Fruit fly (Drosophila melanogaster) whole organism, embryonic: ENCODE measurements around the gene CG8119.

ENCODE experiments used
- C15 ChIP-seq: fragments of 200-800 bp; sonication (Bioruptor generic); IDR thresholded peaks from 3 replicates; pipeline ENCODE4 v1.3.6; 2022; ENCODE audit warnings: missing biosample characterization, missing genetic modification characterization
- CG10267 ChIP-seq: fragments of 200-800 bp; sonication (Bioruptor generic); optimal IDR thresholded peaks from 2 replicates; lab custom pipeline; 2018; ENCODE audit warnings: missing biosample characterization, mild to moderate bottlenecking, missing genetic modification characterization, moderate library complexity
- CG10431 ChIP-seq: fragments of 200-800 bp; sonication (Bioruptor generic); optimal IDR thresholded peaks from 3 replicates; lab custom pipeline; 2018; ENCODE audit warnings: missing biosample characterization, mild to moderate bottlenecking, missing genetic modification characterization
- CG10462 ChIP-seq: fragments of 200-800 bp; sonication (Bioruptor generic); optimal IDR thresholded peaks from 2 replicates; lab custom pipeline; 2016; ENCODE audit warnings: missing biosample characterization, missing genetic modification characterization
- CG10959 ChIP-seq: fragments of 200-800 bp; sonication (Bioruptor generic); IDR thresholded peaks from 2 replicates; pipeline ENCODE4 v1.3.6; 2022; ENCODE audit warnings: missing biosample characterization, missing genetic modification characterization
- CG14710 ChIP-seq: fragments of 200-800 bp; sonication (Bioruptor generic); optimal IDR thresholded peaks from 3 replicates; lab custom pipeline; 2019; ENCODE audit warnings: missing biosample characterization, mild to moderate bottlenecking, missing genetic modification characterization, moderate library complexity
- CG14965 ChIP-seq: fragments of 200-800 bp; sonication (Bioruptor generic); optimal IDR thresholded peaks from 2 replicates; lab custom pipeline; 2016; ENCODE audit warnings: missing biosample characterization, missing genetic modification characterization, borderline replicate concordance
- CG2202 ChIP-seq: fragments of 200-800 bp; sonication (Bioruptor generic); optimal IDR thresholded peaks from 2 replicates; lab custom pipeline; 2018; ENCODE audit warnings: missing biosample characterization, mild to moderate bottlenecking, missing genetic modification characterization
- CG2889 ChIP-seq: fragments of 200-800 bp; sonication (Bioruptor generic); IDR thresholded peaks from 3 replicates; pipeline ENCODE4 v1.3.6; 2022; ENCODE audit warnings: missing biosample characterization, missing genetic modification characterization
- CG31224 ChIP-seq: fragments of 200-800 bp; sonication (Bioruptor generic); IDR thresholded peaks from 2 replicates; pipeline ENCODE4 v1.3.6; 2022; ENCODE audit warnings: missing biosample characterization, missing genetic modification characterization
- CG33213 ChIP-seq: fragments of 200-800 bp; sonication (Bioruptor generic); optimal IDR thresholded peaks from 3 replicates; lab custom pipeline; 2016; ENCODE audit warnings: missing biosample characterization, missing genetic modification characterization
- CG4328 ChIP-seq: fragments of 200-800 bp; sonication (Bioruptor generic); optimal IDR thresholded peaks from 3 replicates; lab custom pipeline; 2017; ENCODE audit warnings: missing biosample characterization, missing genetic modification reagents, missing genetic modification characterization
- CG6813 ChIP-seq: fragments of 200-800 bp; sonication (Bioruptor generic); optimal IDR thresholded peaks from 2 replicates; lab custom pipeline; 2017; ENCODE audit warnings: missing biosample characterization, missing genetic modification characterization, mild to moderate bottlenecking, moderate library complexity, missing genetic modification reagents
- CG7271 ChIP-seq: fragments of 200-800 bp; sonication (Bioruptor generic); optimal IDR thresholded peaks from 2 replicates; lab custom pipeline; 2018; ENCODE audit warnings: missing biosample characterization, mild to moderate bottlenecking, missing genetic modification characterization, moderate library complexity
- CG7372 ChIP-seq: fragments of 200-800 bp; sonication (Bioruptor generic); IDR thresholded peaks from 2 replicates; pipeline ENCODE4 v1.3.6; 2022; ENCODE audit warnings: missing biosample characterization, missing genetic modification characterization
- CG7928 ChIP-seq: fragments of 200-800 bp; sonication (Bioruptor generic); optimal IDR thresholded peaks from 2 replicates; lab custom pipeline; 2017; ENCODE audit warnings: missing biosample characterization, mild to moderate bottlenecking, missing genetic modification characterization
- CG8290 ChIP-seq, 3 experiments: fragments of 200-800 bp; sonication (Bioruptor generic); optimal IDR thresholded peaks; 2 replicates each; lab custom pipeline; 2016 to 2019; ENCODE audit warnings: missing biosample characterization in 3 of 3, missing genetic modification characterization in 3 of 3, mild to moderate bottlenecking in 2 of 3, moderate library complexity in 1 of 3
- CG8388 ChIP-seq: fragments of 200-800 bp; sonication (Bioruptor generic); optimal IDR thresholded peaks from 2 replicates; lab custom pipeline; 2019; ENCODE audit warnings: missing biosample characterization, mild to moderate bottlenecking, missing genetic modification characterization, moderate library complexity
- CG8765 ChIP-seq: fragments of 200-800 bp; sonication (Bioruptor generic); IDR thresholded peaks from 2 replicates; pipeline ENCODE4 v1.3.6; 2022; ENCODE audit warnings: missing biosample characterization, missing genetic modification characterization
- CG9437 ChIP-seq: fragments of 200-800 bp; sonication (Bioruptor generic); optimal IDR thresholded peaks from 2 replicates; lab custom pipeline; 2018; ENCODE audit warnings: missing biosample characterization, mild to moderate bottlenecking, missing genetic modification characterization
- CG9876 ChIP-seq: fragments of 200-800 bp; sonication (Bioruptor generic); optimal IDR thresholded peaks from 2 replicates; lab custom pipeline; 2016; ENCODE audit warnings: missing biosample characterization, missing genetic modification characterization
- CoRest ChIP-seq: fragments of 200-800 bp; sonication (Bioruptor generic); optimal IDR thresholded peaks from 3 replicates; lab custom pipeline; 2018; ENCODE audit warnings: missing biosample characterization, mild to moderate bottlenecking, missing genetic modification characterization, moderate library complexity
- Dip3 ChIP-seq: fragments of 200-800 bp; sonication (Bioruptor generic); optimal IDR thresholded peaks from 3 replicates; lab custom pipeline; 2016; ENCODE audit warnings: missing biosample characterization, missing genetic modification characterization
- ERR ChIP-seq: fragments of 200-800 bp; sonication (Bioruptor generic); optimal IDR thresholded peaks from 2 replicates; lab custom pipeline; 2016; ENCODE audit warnings: missing biosample characterization, missing genetic modification characterization
- Hsf ChIP-seq: fragments of 200-800 bp; sonication (Bioruptor generic); optimal IDR thresholded peaks from 3 replicates; lab custom pipeline; 2016; ENCODE audit warnings: missing biosample characterization, missing genetic modification characterization
- Mad ChIP-seq: fragments of 200-800 bp; sonication (Bioruptor generic); optimal IDR thresholded peaks from 2 replicates; lab custom pipeline; 2016; ENCODE audit warnings: missing biosample characterization, missing genetic modification characterization
- Mes4 ChIP-seq: fragments of 200-800 bp; sonication (Bioruptor generic); optimal IDR thresholded peaks from 2 replicates; lab custom pipeline; 2016; ENCODE audit warnings: missing biosample characterization, missing genetic modification characterization
- NK7.1 ChIP-seq: fragments of 200-800 bp; sonication (Bioruptor generic); optimal IDR thresholded peaks from 3 replicates; lab custom pipeline; 2016; ENCODE audit warnings: missing biosample characterization, missing genetic modification characterization
- Oli ChIP-seq: fragments of 200-800 bp; sonication (Bioruptor generic); optimal IDR thresholded peaks from 2 replicates; lab custom pipeline; 2018; ENCODE audit warnings: missing biosample characterization, mild to moderate bottlenecking, missing genetic modification characterization, moderate library complexity
- Opbp ChIP-seq: fragments of 200-800 bp; sonication (Bioruptor generic); IDR thresholded peaks from 3 replicates; pipeline ENCODE4 v1.3.6; 2022; ENCODE audit warnings: missing biosample characterization, missing genetic modification characterization; ENCODE audit not compliant: partially characterized antibody
- Rx ChIP-seq: fragments of 200-800 bp; sonication (Bioruptor generic); IDR thresholded peaks from 2 replicates; pipeline ENCODE4 v1.3.6; 2022; ENCODE audit warnings: missing biosample characterization, missing genetic modification characterization
- Xrp1 ChIP-seq: fragments of 200-800 bp; sonication (Bioruptor generic); IDR thresholded peaks from 2 replicates; pipeline ENCODE4 v1.3.6; 2022; ENCODE audit warnings: missing biosample characterization, missing genetic modification characterization
- abd-A ChIP-seq: fragments of 200-800 bp; sonication (Bioruptor generic); optimal IDR thresholded peaks from 3 replicates; lab custom pipeline; 2019; ENCODE audit warnings: missing biosample characterization, mild to moderate bottlenecking, missing genetic modification characterization, moderate library complexity
- dm ChIP-seq: fragments of 200-800 bp; sonication (Bioruptor generic); optimal IDR thresholded peaks from 3 replicates; lab custom pipeline; 2016; ENCODE audit warnings: missing biosample characterization, missing genetic modification characterization
- en ChIP-seq: fragments of 200-800 bp; sonication (Bioruptor generic); optimal IDR thresholded peaks from 2 replicates; lab custom pipeline; 2016; ENCODE audit warnings: missing biosample characterization, missing genetic modification characterization
- esg ChIP-seq: fragments of 200-800 bp; sonication (Bioruptor generic); conservative IDR thresholded peaks from 2 replicates; pipeline ENCODE4 v1.3.6; 2022; ENCODE audit warnings: missing biosample characterization, missing genetic modification characterization
- fd96Cb ChIP-seq: fragments of 200-800 bp; sonication (Bioruptor generic); optimal IDR thresholded peaks from 2 replicates; lab custom pipeline; 2018; ENCODE audit warnings: missing biosample characterization, mild to moderate bottlenecking, missing genetic modification characterization, moderate library complexity
- fu2 ChIP-seq: fragments of 200-800 bp; sonication (Bioruptor generic); optimal IDR thresholded peaks from 2 replicates; lab custom pipeline; 2016; ENCODE audit warnings: missing biosample characterization, missing genetic modification characterization
- jigr1 ChIP-seq: fragments of 200-800 bp; sonication (Bioruptor generic); IDR thresholded peaks from 3 replicates; pipeline ENCODE4 v1.3.6; 2022; ENCODE audit warnings: missing biosample characterization, missing genetic modification characterization
- lbe ChIP-seq: fragments of 200-800 bp; sonication (Bioruptor generic); optimal IDR thresholded peaks from 2 replicates; lab custom pipeline; 2016; ENCODE audit warnings: missing biosample characterization, mild to moderate bottlenecking, missing genetic modification characterization
- lilli ChIP-seq: fragments of 200-800 bp; sonication (Bioruptor generic); optimal IDR thresholded peaks from 3 replicates; lab custom pipeline; 2016; ENCODE audit warnings: missing biosample characterization, missing genetic modification characterization
- nau ChIP-seq: fragments of 200-800 bp; sonication (Bioruptor generic); optimal IDR thresholded peaks from 3 replicates; lab custom pipeline; 2017; ENCODE audit warnings: missing biosample characterization, mild to moderate bottlenecking, missing genetic modification characterization, missing genetic modification reagents
- odd ChIP-seq: fragments of 200-800 bp; sonication (Bioruptor generic); optimal IDR thresholded peaks from 2 replicates; lab custom pipeline; 2017; ENCODE audit warnings: missing biosample characterization, mild to moderate bottlenecking, missing genetic modification characterization
- pfk ChIP-seq: fragments of 200-800 bp; sonication (Bioruptor generic); optimal IDR thresholded peaks from 2 replicates; lab custom pipeline; 2018; ENCODE audit warnings: missing biosample characterization, mild to moderate bottlenecking, missing genetic modification characterization, moderate library complexity
- sug ChIP-seq: fragments of 200-800 bp; optimal IDR thresholded peaks from 2 replicates; lab custom pipeline; 2019; ENCODE audit warnings: missing biosample characterization, mild to moderate bottlenecking, missing genetic modification characterization, moderate library complexity
- trem ChIP-seq: fragments of 200-800 bp; optimal IDR thresholded peaks from 3 replicates; lab custom pipeline; 2019; ENCODE audit warnings: missing biosample characterization, mild to moderate bottlenecking, missing genetic modification characterization, moderate library complexity
- trh ChIP-seq: fragments of 200-800 bp; sonication (Bioruptor generic); optimal IDR thresholded peaks from 2 replicates; lab custom pipeline; 2016; ENCODE audit warnings: missing biosample characterization, missing genetic modification characterization
- twi ChIP-seq: fragments of 200-800 bp; optimal IDR thresholded peaks from 2 replicates; lab custom pipeline; 2019; ENCODE audit warnings: missing biosample characterization, mild to moderate bottlenecking, missing genetic modification characterization, moderate library complexity
- zf30C ChIP-seq: fragments of 200-800 bp; sonication (Bioruptor generic); optimal IDR thresholded peaks from 3 replicates; lab custom pipeline; 2018; ENCODE audit warnings: missing biosample characterization, mild to moderate bottlenecking, missing genetic modification characterization

Gene CG8119

dm6 chrX:15697581-15698208, 35.3 kb downstream of the CG8119 start (continued):
- TF ChIP-seq CG10431 (GFP tag; lab: Kevin White, UChicago): peak; percentile 36
- TF ChIP-seq CG10462 (GFP tag; lab: Kevin White, UChicago): peak; percentile 68
- peak; percentile 77 for TF ChIP-seq CG9437 (GFP tag; lab: Kevin White, UChicago)
- peak; percentile 90 for TF ChIP-seq CG8765 (GFP tag; lab: Robert Waterston, UW)
- peak; percentile 90 for TF ChIP-seq CG31224
- TF ChIP-seq CG8290 (GFP tag; optimal IDR thresholded peaks at IDR 0.05; lab: Kevin White, UChicago): peak; percentile 86
- peak in 1 of 2 experiments; percentile 82 for TF ChIP-seq CG8290 (tag; optimal IDR thresholded peaks at IDR 0.05; lab: Kevin White, UChicago)
- TF ChIP-seq CG7271 (tag; lab: Kevin White, UChicago): peak; percentile 79
- peak; percentile 62 for TF ChIP-seq Mad (GFP tag; lab: Kevin White, UChicago)
- TF ChIP-seq CG6813 (GFP tag; lab: Kevin White, UChicago): peak; percentile 87
- TF ChIP-seq esg (GFP tag; lab: Robert Waterston, UW): peak; percentile 93
- peak; percentile 90 for TF ChIP-seq C15 (GFP tag; lab: Robert Waterston, UW)
- peak; percentile 75; the same call in 2 of the 3 replicates for TF ChIP-seq jigr1
- no peak for TF ChIP-seq abd-A (tag; lab: Kevin White, UChicago)
- no peak for TF ChIP-seq CG14965 (GFP tag; lab: Kevin White, UChicago)
- peak; percentile 87 for TF ChIP-seq CG8388 (GFP tag; lab: Kevin White, UChicago)
- TF ChIP-seq CG10959 (GFP tag; lab: Robert Waterston, UW): peak; percentile 91
- peak; percentile 86 for TF ChIP-seq CG10267 (tag; lab: Kevin White, UChicago)
- peak; percentile 5 for TF ChIP-seq CG33213 (GFP tag; lab: Kevin White, UChicago)
- TF ChIP-seq lilli (GFP tag; lab: Kevin White, UChicago): peak; percentile 86
- TF ChIP-seq trem: peak; percentile 80
- peak; percentile 96 for TF ChIP-seq Xrp1 (GFP tag; lab: Robert Waterston, UW)
- peak; percentile 82; the same call in 2 of the 3 replicates for TF ChIP-seq CG2889 (GFP tag; lab: Robert Waterston, UW)
- TF ChIP-seq en (GFP tag; lab: Kevin White, UChicago): no peak
- TF ChIP-seq CG4328 (GFP tag; lab: Kevin White, UChicago): peak; percentile 83
- TF ChIP-seq ERR (GFP tag; lab: Kevin White, UChicago): peak; percentile 21
- peak; percentile 77 for TF ChIP-seq odd (GFP tag; lab: Kevin White, UChicago)
- TF ChIP-seq CG14710 (tag; lab: Kevin White, UChicago): peak; percentile 88
- TF ChIP-seq fu2 (GFP tag; lab: Kevin White, UChicago): no peak
- TF ChIP-seq twi: peak; percentile 69
- peak; percentile 91 for TF ChIP-seq fd96Cb (tag; lab: Kevin White, UChicago)
- peak; percentile 56 for TF ChIP-seq CG2202 (tag; lab: Kevin White, UChicago)
- TF ChIP-seq CoRest (tag; lab: Kevin White, UChicago): peak; percentile 92
- TF ChIP-seq dm: no peak
- peak; percentile 72 for TF ChIP-seq Dip3 (GFP tag; lab: Kevin White, UChicago)
- no peak for TF ChIP-seq Mes4 (GFP tag; lab: Kevin White, UChicago)
- TF ChIP-seq Opbp (GFP tag; lab: Robert Waterston, UW): no peak
- peak; percentile 89 for TF ChIP-seq trh (GFP tag; lab: Kevin White, UChicago)
- TF ChIP-seq CG7928: peak; percentile 45
- peak; percentile 84 for TF ChIP-seq Hsf (GFP tag; lab: Kevin White, UChicago)
- TF ChIP-seq lbe: peak; percentile 66
- TF ChIP-seq nau (GFP tag; lab: Kevin White, UChicago): peak; percentile 91
- peak; percentile 90 for TF ChIP-seq Oli
- peak; percentile 86 for TF ChIP-seq Rx (GFP tag; lab: Robert Waterston, UW)
- TF ChIP-seq zf30C (GFP tag; lab: Kevin White, UChicago): no peak
- peak; percentile 92 for TF ChIP-seq CG7372 (GFP tag; lab: Robert Waterston, UW)
- peak; percentile 34 for TF ChIP-seq pfk (GFP tag; lab: Kevin White, UChicago)
- TF ChIP-seq sug: peak; percentile 96
- no peak for TF ChIP-seq CG9876
- peak; percentile 34 for TF ChIP-seq NK7.1
